Fruit fly (Drosophila melanogaster): ENCODE data around the gene sas.

Gene sas

DNA sequence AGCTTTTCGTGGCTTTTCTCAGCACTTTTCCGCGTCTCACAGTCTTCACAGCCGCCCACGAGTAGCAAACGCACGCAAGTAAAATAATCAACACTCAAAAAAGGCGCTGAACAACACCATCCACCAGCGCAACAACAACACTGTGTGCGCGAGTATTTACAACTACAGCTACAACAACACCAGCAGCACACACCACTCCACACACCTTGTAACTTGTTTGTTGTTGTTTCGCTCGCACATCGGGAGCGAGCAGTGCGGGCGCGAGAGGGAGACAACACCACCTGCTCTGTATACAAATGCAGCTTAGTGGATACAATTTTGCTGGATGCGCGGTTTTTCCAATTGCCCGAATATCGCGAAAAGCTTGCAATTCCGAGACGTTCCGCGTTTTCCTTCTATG, 38.9 kb upstream of the sas start (continued):
- TF ChIP-seq HLHmδ (GFP tag; optimal IDR thresholded peaks at IDR 0.05): peak; percentile 77
- TF ChIP-seq corto (GFP tag; optimal IDR thresholded peaks at IDR 0.05): no peak
- no peak for TF ChIP-seq Lpt (GFP tag; optimal IDR thresholded peaks at IDR 0.05)
- TF ChIP-seq ci (GFP tag; IDR thresholded peaks at IDR 0.05): peak; percentile 66
- no peak for TF ChIP-seq tap (tag; optimal IDR thresholded peaks at IDR 0.05)
- no peak for TF ChIP-seq croc (GFP tag; conservative IDR thresholded peaks at IDR 0.05)
- TF ChIP-seq Poxn (GFP tag; IDR thresholded peaks at IDR 0.05): no peak
- TF ChIP-seq Kr (GFP tag; optimal IDR thresholded peaks at IDR 0.05): no peak
- peak; percentile 80 for TF ChIP-seq mirr (GFP tag; optimal IDR thresholded peaks at IDR 0.05)
- TF ChIP-seq Dll (GFP tag; IDR thresholded peaks at IDR 0.05; ENCODE audit: partially characterized antibody): no peak
- no peak for TF ChIP-seq CG17186 (GFP tag; optimal IDR thresholded peaks at IDR 0.05)
- TF ChIP-seq en (GFP tag; optimal IDR thresholded peaks at IDR 0.05): no peak
- TF ChIP-seq cg (GFP tag; optimal IDR thresholded peaks at IDR 0.05): peak; percentile 92
- TF ChIP-seq CG10979 (tag; optimal IDR thresholded peaks at IDR 0.05): no peak
- no peak for TF ChIP-seq Hr78 (GFP tag; optimal IDR thresholded peaks at IDR 0.05)
- peak; percentile 88 for TF ChIP-seq CG15479 (GFP tag; optimal IDR thresholded peaks at IDR 0.05)
- TF ChIP-seq CG17912 (GFP tag; optimal IDR thresholded peaks at IDR 0.05): no peak
- TF ChIP-seq CG7987 (GFP tag; optimal IDR thresholded peaks at IDR 0.05): no peak
- no peak for TF ChIP-seq vvl (GFP tag; IDR thresholded peaks at IDR 0.05)
- peak in 1 of 2 experiments; percentile 17 for TF ChIP-seq insv (GFP tag; optimal IDR thresholded peaks at IDR 0.05)
- TF ChIP-seq CG12219 (GFP tag; optimal IDR thresholded peaks at IDR 0.05): no peak
- no peak for TF ChIP-seq ind (GFP tag; optimal IDR thresholded peaks at IDR 0.05)
- no peak for TF ChIP-seq Vsx1 (GFP tag; optimal IDR thresholded peaks at IDR 0.05)
- no peak for TF ChIP-seq gro (GFP tag; optimal IDR thresholded peaks at IDR 0.05)
- TF ChIP-seq CG5180 (GFP tag; optimal IDR thresholded peaks at IDR 0.05): no peak
- no peak for TF ChIP-seq Myb (GFP tag; optimal IDR thresholded peaks at IDR 0.05)
- TF ChIP-seq ham (GFP tag; IDR thresholded peaks at IDR 0.05): no peak
- TF ChIP-seq Sry-δ (GFP tag; optimal IDR thresholded peaks at IDR 0.05): no peak

DNA sequence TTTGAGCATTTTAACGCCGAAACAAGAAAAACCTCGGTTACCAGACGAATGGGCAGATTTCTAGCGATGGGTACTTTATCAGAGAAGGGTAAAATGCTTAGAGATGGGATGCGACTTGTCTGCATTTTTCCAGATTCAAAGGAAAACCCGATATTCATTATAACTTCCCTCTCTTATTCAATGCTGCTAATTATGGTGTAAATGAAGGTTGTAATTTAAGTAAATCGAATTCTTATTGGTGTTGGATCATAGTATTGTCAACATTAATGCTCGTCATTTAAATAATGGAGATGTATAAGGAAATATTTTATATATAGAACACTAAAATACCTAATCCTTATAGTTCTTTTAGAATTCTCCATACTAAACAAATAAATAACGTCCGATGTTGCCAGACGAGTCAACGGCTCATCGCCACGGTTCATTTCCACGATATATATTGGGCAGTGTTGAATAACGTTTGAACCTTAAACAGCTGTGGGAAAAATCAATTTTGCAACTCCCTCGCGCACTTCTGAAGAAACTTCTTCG, 38.4 kb upstream of the sas start, which contains the start of the genes Alh and CG10098:
TSS of gene Alh (minus strand) at position 77 of the 531 bp plus-strand sequence.
TSS of gene CG10098 (plus strand) at position 440 of the 531 bp plus-strand sequence.
- no peak for TF ChIP-seq odd (GFP tag; optimal IDR thresholded peaks at IDR 0.05)
- TF ChIP-seq croc (GFP tag; conservative IDR thresholded peaks at IDR 0.05): peak; percentile 74
- peak; percentile 87 for TF ChIP-seq CG1647 (GFP tag; optimal IDR thresholded peaks at IDR 0.05)
- TF ChIP-seq CG8089 (GFP tag; optimal IDR thresholded peaks at IDR 0.05): peak; percentile 67
- peak; percentile 77 for TF ChIP-seq dmrt11E (tag; optimal IDR thresholded peaks at IDR 0.05)
- peak; percentile 88 for TF ChIP-seq zen (tag; optimal IDR thresholded peaks at IDR 0.05)
- TF ChIP-seq CG10147 (GFP tag; optimal IDR thresholded peaks at IDR 0.05): peak; percentile 75
- TF ChIP-seq NK7.1 (GFP tag; optimal IDR thresholded peaks at IDR 0.05): peak; percentile 58
- TF ChIP-seq fd64A (GFP tag; optimal IDR thresholded peaks at IDR 0.05): no peak
- TF ChIP-seq CG10654 (GFP tag; optimal IDR thresholded peaks at IDR 0.05): peak; percentile 82
- peak; percentile 64 for TF ChIP-seq CG2129 (GFP tag; IDR thresholded peaks at IDR 0.05; ENCODE audit: partially characterized antibody)
- TF ChIP-seq pb (GFP tag; optimal IDR thresholded peaks at IDR 0.05): peak; percentile 75
- peak; percentile 38 for TF ChIP-seq gfzf (GFP tag; optimal IDR thresholded peaks at IDR 0.05)
- TF ChIP-seq CG10274 (GFP tag; optimal IDR thresholded peaks at IDR 0.05): peak; percentile 44
- TF ChIP-seq CG32532 (GFP tag; IDR thresholded peaks at IDR 0.05): peak; percentile 86
- TF ChIP-seq chinmo (GFP tag; IDR thresholded peaks at IDR 0.05; ENCODE audit: partially characterized antibody): 0 out of 4 replicates have a peak, but pooled peaks have one; percentile 15
- peak; percentile 86 for TF ChIP-seq Ssrp (tag; optimal IDR thresholded peaks at IDR 0.05)
- peak; percentile 70 for TF ChIP-seq aop (GFP tag; IDR thresholded peaks at IDR 0.05)
- TF ChIP-seq Vsx1 (GFP tag; optimal IDR thresholded peaks at IDR 0.05): peak; percentile 85
- peak; percentile 71 for TF ChIP-seq Usf (GFP tag; optimal IDR thresholded peaks at IDR 0.05)
- peak; percentile 70 for TF ChIP-seq HLH4C (GFP tag; IDR thresholded peaks at IDR 0.05; ENCODE audit: partially characterized antibody)
- no peak for TF ChIP-seq CG7271 (tag; optimal IDR thresholded peaks at IDR 0.05)
- peak; percentile 60 for TF ChIP-seq CG10959 (GFP tag; IDR thresholded peaks at IDR 0.05)
- peak; percentile 66; the same call in 1 of the 2 replicates for TF ChIP-seq CG11085 (GFP tag; IDR thresholded peaks at IDR 0.05)

Measured in whole organism, embryonic.